Worm (Caenorhabditis elegans) whole organism, L2 larva: Measurements from ENCODE around the gene F44D12.16.

Source experiments
- ceh-82 ChIP-seq: fragments of 150-350 bp; optimal IDR thresholded peaks from 2 replicates; lab custom pipeline; 2014; ENCODE audit warnings: missing biosample characterization, missing genetic modification characterization
- egl-27 ChIP-seq: sonication (generic microtip); optimal IDR thresholded peaks from 3 replicates; lab custom pipeline; 2017; ENCODE audit warnings: missing biosample characterization, missing genetic modification reagents, missing genetic modification characterization
- elt-3 ChIP-seq: sonication (generic microtip); optimal IDR thresholded peaks from 2 replicates; lab custom pipeline; 2017; ENCODE audit warnings: missing biosample characterization, missing genetic modification characterization
- mdl-1 ChIP-seq, 2 experiments: fragments of 150-350 bp in 1 of 2; sonication (generic microtip) in 1 of 2; optimal IDR thresholded peaks; 2 replicates each; lab custom pipeline; 2017; ENCODE audit warnings: missing biosample characterization in 2 of 2, missing genetic modification characterization in 2 of 2
- nhr-129 ChIP-seq: fragments of 150-350 bp; optimal IDR thresholded peaks from 2 replicates; lab custom pipeline; 2014; ENCODE audit warnings: missing biosample characterization, missing genetic modification characterization
- nhr-77 ChIP-seq: fragments of 150-350 bp; optimal IDR thresholded peaks from 2 replicates; lab custom pipeline; 2014; ENCODE audit warnings: missing biosample characterization, missing genetic modification characterization
- snpc-4 ChIP-seq: fragments of 150-350 bp; optimal IDR thresholded peaks from 2 replicates; lab custom pipeline; 2014; ENCODE audit warnings: missing biosample characterization, missing genetic modification characterization
- unc-62 ChIP-seq: fragments of 150-350 bp; optimal IDR thresholded peaks from 2 replicates; lab custom pipeline; 2014; ENCODE audit warnings: missing biosample characterization, missing genetic modification reagents, missing genetic modification characterization
- zag-1 ChIP-seq: fragments of 150-350 bp; optimal IDR thresholded peaks from 2 replicates; lab custom pipeline; 2014; ENCODE audit warnings: missing biosample characterization, missing genetic modification characterization
- ztf-11 ChIP-seq: sonication (generic microtip); optimal IDR thresholded peaks from 2 replicates; lab custom pipeline; 2017; ENCODE audit warnings: missing biosample characterization, missing genetic modification characterization
- ztf-4 ChIP-seq: fragments of 150-350 bp; optimal IDR thresholded peaks from 2 replicates; lab custom pipeline; 2014; ENCODE audit warnings: missing biosample characterization, missing genetic modification characterization

ce11 chrIV:9982226-9982794, 46.6 kb upstream of the F44D12.16 start, which contains the start of gene rrp-1:
- TF ChIP-seq nhr-129 (tag; lab: Kevin White, UChicago) (no peak), snpc-4 (tag; lab: Kevin White, UChicago) (no peak), nhr-77 (tag; lab: Kevin White, UChicago) (no peak), ztf-11 (tag; lab: Kevin White, UChicago) (no peak), elt-3 (tag; lab: Kevin White, UChicago) (no peak), unc-62 (GFP tag; lab: Kevin White, UChicago) (no peak), mdl-1 (tag; optimal IDR thresholded peaks at IDR 0.05; lab: Kevin White, UChicago) (no peak), egl-27 (tag; lab: Kevin White, UChicago) (no peak), zag-1 (no peak), ceh-82 (tag; lab: Kevin White, UChicago) (no peak), ztf-4 (tag; lab: Kevin White, UChicago) (no peak)
